Fruit fly (Drosophila melanogaster) Kc167 (cell line): Measurements from ENCODE around the gene CG13907.
"Not testable (repeated sequence)": the region's sequence is repeated elsewhere in the genome, so short reads cannot be mapped to it uniquely, and the experiment has no call there.

Experiments
- Myc ChIP-seq: fragments of >200 bp; optimal IDR thresholded peaks from 2 replicates; lab custom pipeline; 2017; ENCODE audit warnings: missing external identifiers
- Sin3A ChIP-seq: fragments of >200 bp; optimal IDR thresholded peaks from 2 replicates; lab custom pipeline; 2018; ENCODE audit warnings: missing external identifiers
- h ChIP-seq: fragments of >200 bp; optimal IDR thresholded peaks from 3 replicates; lab custom pipeline; 2018; ENCODE audit warnings: missing external identifiers
- insv ChIP-seq: fragments of >200 bp; optimal IDR thresholded peaks from 3 replicates; lab custom pipeline; 2018; ENCODE audit warnings: missing external identifiers
- psq ChIP-seq: fragments of >200 bp; optimal IDR thresholded peaks from 2 replicates; lab custom pipeline; 2017; ENCODE audit warnings: missing external identifiers
- ttk ChIP-seq: sonication (Bioruptor generic); optimal IDR thresholded peaks from 2 replicates; lab custom pipeline; 2017; ENCODE audit warnings: missing external identifiers

CG13907 gene

DNA sequence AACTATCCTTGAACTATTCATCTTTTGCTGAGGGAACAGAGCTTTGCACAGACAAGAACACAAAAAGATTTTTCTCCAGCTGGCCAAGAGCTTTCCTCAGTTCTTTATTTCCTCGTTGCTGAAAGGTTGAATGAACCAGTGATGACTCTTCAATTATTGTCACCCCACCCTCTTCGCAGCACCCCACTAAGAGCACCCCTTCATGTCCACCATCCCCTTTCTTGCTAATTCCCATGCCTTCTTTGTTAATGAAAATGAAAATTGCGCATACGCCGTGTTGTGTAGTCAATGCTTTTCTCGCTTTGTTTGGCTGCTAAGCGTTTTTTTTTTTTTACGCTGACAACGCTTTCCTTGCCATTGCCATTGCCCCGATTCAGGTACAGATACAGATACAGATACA lies 2.0 kb upstream of the CG13907 start:
- no peak for TF ChIP-seq Sin3A (lab: Kevin White, UChicago)
- no peak for TF ChIP-seq insv
- TF ChIP-seq h = no peak
- no peak for TF ChIP-seq Myc

DNA sequence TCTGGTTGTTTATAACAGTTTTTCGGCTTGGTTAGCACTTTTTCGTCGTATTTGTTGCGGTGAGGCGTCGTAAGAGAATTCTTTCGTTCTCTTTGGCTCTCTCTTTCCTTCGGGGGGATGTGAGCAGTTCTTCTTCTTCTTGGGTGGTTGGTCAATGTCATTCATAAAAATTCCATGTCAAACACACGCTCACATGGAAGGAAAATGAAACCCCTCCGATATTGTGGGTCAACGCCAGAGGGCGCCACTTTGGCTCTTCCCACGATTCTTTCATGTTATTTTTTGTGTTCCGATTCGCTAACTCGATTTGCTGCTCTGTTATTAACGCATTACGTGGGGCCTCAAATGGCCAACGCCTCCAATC lies 1.1 kb upstream of the CG13907 start:
- TF ChIP-seq h (no peak), insv (no peak), Sin3A (lab: Kevin White, UChicago) (no peak), psq (no peak), Myc (no peak), ttk (lab: Kevin White, UChicago) (no peak)

dm6 chr3L:882236-882891 lies 551 bp upstream of the CG13907 start:
- TF ChIP-seq Myc (no peak), h (no peak), psq (no peak)

- TF ChIP-seq psq = no peak
- TF ChIP-seq insv = no peak
- TF ChIP-seq h = no peak
- no peak for TF ChIP-seq ttk (lab: Kevin White, UChicago)
- TF ChIP-seq Myc = no peak
- TF ChIP-seq Sin3A (lab: Kevin White, UChicago) = no peak
Measured at dm6 chr3L:880851-881250, 962 bp downstream of the CG13907 start.

dm6 chr3L:876656-877055 lies 5.2 kb downstream of the CG13907 start:
- no peak for TF ChIP-seq insv
- TF ChIP-seq ttk (lab: Kevin White, UChicago) = no peak
- no peak for TF ChIP-seq Myc
- TF ChIP-seq Sin3A (lab: Kevin White, UChicago) = no peak
- no peak for TF ChIP-seq psq
- no peak for TF ChIP-seq h

DNA sequence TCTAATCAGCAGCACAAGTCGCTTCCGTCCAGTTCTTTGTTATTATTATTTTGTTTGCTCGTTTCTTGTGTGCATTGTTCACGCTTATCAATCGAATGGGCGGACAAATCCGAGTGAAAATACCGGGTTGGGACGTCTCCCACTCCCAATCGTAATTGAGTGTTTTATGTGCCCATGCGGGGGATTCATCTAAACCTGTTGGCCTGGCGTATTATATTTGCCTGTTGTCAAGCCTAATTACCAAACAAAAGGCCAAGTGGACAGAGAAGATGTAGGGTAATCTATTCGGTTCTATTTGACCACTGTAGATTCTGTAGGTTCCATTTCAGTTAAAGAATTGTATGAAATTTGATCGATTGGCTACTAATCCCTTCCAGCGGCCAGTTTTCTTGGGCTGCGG lies 5.7 kb downstream of the CG13907 start:
- no peak for TF ChIP-seq ttk (lab: Kevin White, UChicago)
- no peak for TF ChIP-seq Sin3A (lab: Kevin White, UChicago)
- TF ChIP-seq insv = no peak
- no peak for TF ChIP-seq h
- TF ChIP-seq Myc = no peak
- TF ChIP-seq psq = no peak

dm6 chr3L:875416-876011 lies 6.3 kb downstream of the CG13907 start:
- TF ChIP-seq h = no peak
- no peak for TF ChIP-seq ttk (lab: Kevin White, UChicago)
- no peak for TF ChIP-seq insv
- no peak for TF ChIP-seq psq
- no peak for TF ChIP-seq Sin3A (lab: Kevin White, UChicago)
- TF ChIP-seq Myc = no peak

DNA sequence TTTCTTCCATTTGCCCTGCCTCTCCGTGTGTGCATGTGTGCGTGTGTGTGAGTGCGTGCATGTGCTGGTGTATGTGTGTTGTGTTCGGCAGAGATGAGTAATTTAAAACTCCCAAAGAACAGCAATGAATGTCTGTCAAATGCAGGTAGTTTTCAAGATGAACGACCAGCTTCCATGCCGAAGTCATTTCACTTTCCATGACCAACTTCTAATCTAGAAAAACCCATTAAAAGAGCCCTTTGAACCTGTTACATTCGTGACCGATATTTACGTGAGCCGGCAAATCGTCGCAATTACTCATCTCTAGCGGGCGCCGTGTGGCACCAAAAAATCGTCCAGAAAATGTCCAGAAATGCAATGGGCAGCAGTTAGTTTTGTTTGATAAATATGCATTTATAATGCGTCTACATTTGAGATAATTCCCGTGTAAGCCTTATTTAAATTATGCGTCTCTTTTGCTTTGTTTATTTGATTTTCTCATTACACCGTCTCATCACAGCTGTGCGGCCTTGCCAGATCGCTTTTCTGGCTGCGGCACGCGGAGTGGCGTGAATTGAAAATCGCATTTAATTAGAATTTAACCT lies 9.3 kb downstream of the CG13907 start:
- TF ChIP-seq Sin3A (lab: Kevin White, UChicago) (no peak), insv (no peak), ttk (lab: Kevin White, UChicago) (no peak), Myc (no peak), psq (no peak), h (no peak)

dm6 chr3L:871713-872112 lies 10.1 kb downstream of the CG13907 start, which contains the start of gene Usp10:
Gene Usp10, plus strand, starts transcription at chr3L:871899.
- no peak for TF ChIP-seq h
- no peak for TF ChIP-seq Myc
- no peak for TF ChIP-seq Sin3A (lab: Kevin White, UChicago)
- TF ChIP-seq psq = no peak
- no peak for TF ChIP-seq insv
- TF ChIP-seq ttk (lab: Kevin White, UChicago) = no peak

dm6 chr3L:868800-869199 lies 13.0 kb downstream of the CG13907 start:
- TF ChIP-seq insv (no peak), ttk (lab: Kevin White, UChicago) (no peak), h (no peak)

DNA sequence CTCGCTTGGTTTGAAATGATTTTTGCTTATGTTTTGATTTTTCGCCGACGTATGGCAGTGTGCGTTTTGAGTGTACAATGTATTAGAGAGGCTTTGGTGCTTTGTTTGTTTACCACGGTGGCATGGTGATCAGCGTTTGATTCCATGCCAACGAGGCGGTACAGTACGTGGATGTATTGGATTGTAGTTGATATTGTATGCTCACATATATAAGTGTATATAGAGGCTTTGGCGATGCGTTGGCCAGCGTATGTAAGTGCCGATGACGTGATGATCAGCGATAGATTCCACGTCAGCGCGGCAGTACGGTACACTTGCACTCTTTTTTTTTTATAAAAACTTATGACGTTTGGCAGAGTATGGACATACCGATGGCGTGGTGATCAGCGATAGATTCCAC lies 16.7 kb downstream of the CG13907 start, which contains the start of gene CG12502:
TSS of gene CG12502 (plus strand) at position 301 of the 400 bp plus-strand sequence.
- TF ChIP-seq Myc, h, psq: not testable (repeated sequence)

dm6 chr3L:857063-858015 lies 24.5 kb downstream of the CG13907 start, which contains the start of gene dpr20:
Gene dpr20, minus strand, starts transcription at chr3L:857248.
- TF ChIP-seq Sin3A (lab: Kevin White, UChicago) = no peak
- no peak for TF ChIP-seq insv
- no peak for TF ChIP-seq ttk (lab: Kevin White, UChicago)
- no peak for TF ChIP-seq Myc
- TF ChIP-seq psq = no peak
- no peak for TF ChIP-seq h

- no peak for TF ChIP-seq Myc
- no peak for TF ChIP-seq h
- no peak for TF ChIP-seq insv
- TF ChIP-seq Sin3A (lab: Kevin White, UChicago) = no peak
- TF ChIP-seq ttk (lab: Kevin White, UChicago) = no peak
- TF ChIP-seq psq = no peak
Measured at dm6 chr3L:852267-852666, 29.5 kb downstream of the CG13907 start.
